Worm (Caenorhabditis elegans): ENCODE results near the gene T24H7.2.

- TF ChIP-seq unc-39 (tag; optimal IDR thresholded peaks at IDR 0.05) (no peak), nhr-237 (tag; optimal IDR thresholded peaks at IDR 0.05) (no peak), mep-1 (tag; optimal IDR thresholded peaks at IDR 0.05) (no peak), nhr-28 (tag; optimal IDR thresholded peaks at IDR 0.05) (no peak), nhr-76 (tag; optimal IDR thresholded peaks at IDR 0.05) (no peak), ztf-11 (tag; optimal IDR thresholded peaks at IDR 0.05) (no peak), lin-32 (GFP tag; optimal IDR thresholded peaks at IDR 0.05) (no peak), blmp-1 (tag; optimal IDR thresholded peaks at IDR 0.05) (no peak), ces-1 (GFP tag; optimal IDR thresholded peaks at IDR 0.05) (no peak), lsy-2 (tag; optimal IDR thresholded peaks at IDR 0.05) (no peak), cnd-1 (tag; optimal IDR thresholded peaks at IDR 0.05) (no peak), unc-62 (GFP tag; optimal IDR thresholded peaks at IDR 0.05) (no peak), snpc-4 (tag; optimal IDR thresholded peaks at IDR 0.05) (no peak)
Observed at ce11 chrII:6208116-6208515, 39.0 kb upstream of the T24H7.2 start, which contains the start of gene daf-37.
